Fruit fly (Drosophila melanogaster) whole organism, embryonic: ENCODE measurements around the gene CG10874.
A peak's percentile ranks its signal among the peaks of the same experiment; 100 is the strongest.

Experiments used
- CG11398 ChIP-seq: fragments of 200-800 bp; sonication (Bioruptor generic); optimal IDR thresholded peaks from 2 replicates; lab custom pipeline; 2016; ENCODE audit warnings: missing biosample characterization, missing genetic modification characterization
- CG12104 ChIP-seq: fragments of 200-800 bp; sonication (Bioruptor generic); optimal IDR thresholded peaks from 3 replicates; lab custom pipeline; 2016; ENCODE audit warnings: missing biosample characterization, missing genetic modification characterization
- CG13894 ChIP-seq: fragments of 200-800 bp; sonication (Bioruptor generic); optimal IDR thresholded peaks from 3 replicates; lab custom pipeline; 2018; ENCODE audit warnings: missing biosample characterization, mild to moderate bottlenecking, missing genetic modification characterization, moderate library complexity
- CG15073 ChIP-seq: fragments of 200-800 bp; sonication (Bioruptor generic); optimal IDR thresholded peaks from 2 replicates; lab custom pipeline; 2016; ENCODE audit warnings: missing biosample characterization, missing genetic modification characterization
- CG15601 ChIP-seq: fragments of 200-800 bp; sonication (Bioruptor generic); optimal IDR thresholded peaks from 3 replicates; lab custom pipeline; 2019; ENCODE audit warnings: missing biosample characterization, mild to moderate bottlenecking, missing genetic modification characterization, moderate library complexity
- CG16863 ChIP-seq: fragments of 200-800 bp; sonication (Bioruptor generic); optimal IDR thresholded peaks from 3 replicates; lab custom pipeline; 2016; ENCODE audit warnings: missing biosample characterization, missing genetic modification characterization
- CG17186 ChIP-seq: fragments of 200-800 bp; sonication (Bioruptor generic); optimal IDR thresholded peaks from 3 replicates; lab custom pipeline; 2017; ENCODE audit warnings: missing biosample characterization, missing genetic modification reagents, missing genetic modification characterization
- CG18764 ChIP-seq: fragments of 200-800 bp; sonication (Bioruptor generic); optimal IDR thresholded peaks from 3 replicates; lab custom pipeline; 2016; ENCODE audit warnings: missing biosample characterization, missing genetic modification characterization
- CG2889 ChIP-seq: fragments of 200-800 bp; sonication (Bioruptor generic); IDR thresholded peaks from 3 replicates; pipeline ENCODE4 v1.3.6; 2022; ENCODE audit warnings: missing biosample characterization, missing genetic modification characterization
- CG3163 ChIP-seq: fragments of 200-800 bp; sonication (Bioruptor generic); optimal IDR thresholded peaks from 3 replicates; lab custom pipeline; 2016; ENCODE audit warnings: missing biosample characterization, missing genetic modification characterization
- CG32772 ChIP-seq: fragments of 200-800 bp; sonication (Bioruptor generic); IDR thresholded peaks from 2 replicates; pipeline ENCODE4 v1.3.6; 2022; ENCODE audit warnings: missing biosample characterization, missing genetic modification characterization
- CG3407 ChIP-seq: fragments of 200-800 bp; sonication (Bioruptor generic); optimal IDR thresholded peaks from 2 replicates; lab custom pipeline; 2018; ENCODE audit warnings: missing biosample characterization, mild to moderate bottlenecking, missing genetic modification characterization
- CG4360 ChIP-seq: fragments of 200-800 bp; sonication (Bioruptor generic); IDR thresholded peaks from 2 replicates; pipeline ENCODE4 v1.3.6; 2022; ENCODE audit warnings: missing biosample characterization, missing genetic modification characterization
- CG43689 ChIP-seq: fragments of 200-800 bp; sonication (Bioruptor generic); IDR thresholded peaks from 2 replicates; pipeline ENCODE4 v1.3.6; 2022; ENCODE audit warnings: missing biosample characterization, missing genetic modification characterization
- CG6854 ChIP-seq: fragments of 200-800 bp; sonication (Bioruptor generic); optimal IDR thresholded peaks from 3 replicates; lab custom pipeline; 2017; ENCODE audit warnings: missing biosample characterization, mild to moderate bottlenecking, missing genetic modification characterization
- CG7928 ChIP-seq: fragments of 200-800 bp; sonication (Bioruptor generic); optimal IDR thresholded peaks from 2 replicates; lab custom pipeline; 2017; ENCODE audit warnings: missing biosample characterization, mild to moderate bottlenecking, missing genetic modification characterization
- CG8281 ChIP-seq: fragments of 200-800 bp; sonication (Bioruptor generic); optimal IDR thresholded peaks from 2 replicates; lab custom pipeline; 2018; ENCODE audit warnings: missing biosample characterization, mild to moderate bottlenecking, missing genetic modification characterization, moderate library complexity
- CG9817 ChIP-seq: fragments of 200-800 bp; sonication (Bioruptor generic); optimal IDR thresholded peaks from 2 replicates; lab custom pipeline; 2018; ENCODE audit warnings: missing biosample characterization, mild to moderate bottlenecking, missing genetic modification characterization, moderate library complexity
- D ChIP-seq, 2 experiments: fragments of 200-800 bp in 1 of 2; fragments of >200 bp in 1 of 2; sonication (Bioruptor generic) in 1 of 2; optimal IDR thresholded peaks; 2 replicates in 1 of 2; 3 replicates in 1 of 2; lab custom pipeline; 2017; ENCODE audit warnings: mild to moderate bottlenecking in 1 of 2, missing biosample characterization in 1 of 2, missing genetic modification characterization in 1 of 2, missing genetic modification reagents in 1 of 2
- Dfd ChIP-seq, 2 experiments: fragments of >200 bp; optimal IDR thresholded peaks; 2 replicates each; lab custom pipeline; 2017; ENCODE audit warnings: missing biosample characterization in 2 of 2, missing genetic modification characterization in 2 of 2
- Dref ChIP-seq: fragments of 200-800 bp; sonication (Bioruptor generic); IDR thresholded peaks from 2 replicates; pipeline ENCODE4 v1.3.6; 2022; ENCODE audit warnings: missing biosample characterization, missing genetic modification characterization
- Ets65A ChIP-seq: fragments of 200-800 bp; sonication (Bioruptor generic); peaks from one replicate; lab custom pipeline; 2016; ENCODE audit warnings: missing biosample characterization, missing genetic modification characterization
- Hr51 ChIP-seq, 2 experiments: fragments of 200-800 bp; sonication (Bioruptor generic); optimal IDR thresholded peaks; 2 replicates in 1 of 2; 3 replicates in 1 of 2; lab custom pipeline; 2016 to 2018; ENCODE audit warnings: missing biosample characterization in 2 of 2, missing genetic modification characterization in 2 of 2, mild to moderate bottlenecking in 1 of 2, moderate library complexity in 1 of 2
- MESR4 ChIP-seq: fragments of 200-800 bp; sonication (Bioruptor generic); optimal IDR thresholded peaks from 2 replicates; lab custom pipeline; 2018; ENCODE audit warnings: missing biosample characterization, mild to moderate bottlenecking, missing genetic modification characterization, moderate library complexity
- Mad ChIP-seq: fragments of 200-800 bp; sonication (Bioruptor generic); optimal IDR thresholded peaks from 2 replicates; lab custom pipeline; 2016; ENCODE audit warnings: missing biosample characterization, missing genetic modification characterization
- Max ChIP-seq: fragments of 200-800 bp; sonication (Bioruptor generic); optimal IDR thresholded peaks from 2 replicates; lab custom pipeline; 2016; ENCODE audit warnings: missing biosample characterization, mild to moderate bottlenecking, missing genetic modification characterization
- Neu2 ChIP-seq: fragments of 200-800 bp; sonication (Bioruptor generic); optimal IDR thresholded peaks from 3 replicates; lab custom pipeline; 2016; ENCODE audit warnings: missing biosample characterization, missing genetic modification characterization, borderline replicate concordance
- Pdp1 ChIP-seq, 2 experiments: fragments of 200-800 bp; sonication (Bioruptor generic); optimal IDR thresholded peaks; 3 replicates each; lab custom pipeline; 2016; ENCODE audit warnings: missing biosample characterization in 2 of 2, missing genetic modification characterization in 2 of 2, mild to moderate bottlenecking in 1 of 2, moderate library complexity in 1 of 2
- Rfx ChIP-seq: fragments of 200-800 bp; sonication (Bioruptor generic); IDR thresholded peaks from 2 replicates; pipeline ENCODE4 v1.3.6; 2022; ENCODE audit warnings: missing biosample characterization, missing genetic modification characterization
- Scr ChIP-seq: fragments of 200-800 bp; sonication (Bioruptor generic); IDR thresholded peaks from 2 replicates; pipeline ENCODE4 v1.3.6; 2022; ENCODE audit warnings: missing biosample characterization, missing genetic modification characterization; ENCODE audit not compliant: partially characterized antibody
- Spps ChIP-seq: fragments of 200-800 bp; sonication (Bioruptor generic); optimal IDR thresholded peaks from 2 replicates; lab custom pipeline; 2018; ENCODE audit warnings: missing biosample characterization, mild to moderate bottlenecking, missing genetic modification characterization
- Xrp1 ChIP-seq: fragments of 200-800 bp; sonication (Bioruptor generic); IDR thresholded peaks from 2 replicates; pipeline ENCODE4 v1.3.6; 2022; ENCODE audit warnings: missing biosample characterization, missing genetic modification characterization
- ash1 ChIP-seq: fragments of 200-800 bp; sonication (Bioruptor generic); optimal IDR thresholded peaks from 2 replicates; lab custom pipeline; 2018; ENCODE audit warnings: missing biosample characterization, mild to moderate bottlenecking, missing genetic modification characterization
- bcd ChIP-seq: fragments of 200-800 bp; sonication (Bioruptor generic); optimal IDR thresholded peaks from 2 replicates; lab custom pipeline; 2017; ENCODE audit warnings: missing biosample characterization, mild to moderate bottlenecking, missing genetic modification characterization
- corto ChIP-seq: fragments of 200-800 bp; sonication (Bioruptor generic); optimal IDR thresholded peaks from 2 replicates; lab custom pipeline; 2016; ENCODE audit warnings: missing biosample characterization, mild to moderate bottlenecking, missing genetic modification characterization, moderate library complexity
- dm ChIP-seq: fragments of 200-800 bp; sonication (Bioruptor generic); optimal IDR thresholded peaks from 3 replicates; lab custom pipeline; 2016; ENCODE audit warnings: missing biosample characterization, missing genetic modification characterization
- dysf ChIP-seq: fragments of 200-800 bp; sonication (Bioruptor generic); IDR thresholded peaks from 3 replicates; pipeline ENCODE4 v1.3.6; 2022; ENCODE audit warnings: missing biosample characterization, missing genetic modification characterization
- fd3F ChIP-seq: fragments of 200-800 bp; sonication (Bioruptor generic); optimal IDR thresholded peaks from 2 replicates; lab custom pipeline; 2018; ENCODE audit warnings: missing biosample characterization, mild to moderate bottlenecking, missing genetic modification characterization, moderate library complexity
- ind ChIP-seq: fragments of 200-800 bp; sonication (Bioruptor generic); optimal IDR thresholded peaks from 3 replicates; lab custom pipeline; 2016; ENCODE audit warnings: missing biosample characterization, missing genetic modification characterization
- jing ChIP-seq: fragments of 200-800 bp; sonication (Bioruptor generic); optimal IDR thresholded peaks from 2 replicates; lab custom pipeline; 2018; ENCODE audit warnings: missing biosample characterization, mild to moderate bottlenecking, missing genetic modification characterization
- lbe ChIP-seq: fragments of 200-800 bp; sonication (Bioruptor generic); optimal IDR thresholded peaks from 2 replicates; lab custom pipeline; 2016; ENCODE audit warnings: missing biosample characterization, mild to moderate bottlenecking, missing genetic modification characterization
- luna ChIP-seq: fragments of 200-800 bp; sonication (Bioruptor generic); optimal IDR thresholded peaks from 2 replicates; lab custom pipeline; 2016; ENCODE audit warnings: missing biosample characterization, missing genetic modification characterization
- mam ChIP-seq: fragments of 200-800 bp; sonication (Bioruptor generic); optimal IDR thresholded peaks from 3 replicates; lab custom pipeline; 2016; ENCODE audit warnings: missing biosample characterization, missing genetic modification characterization
- slou ChIP-seq: fragments of 200-800 bp; sonication (Bioruptor generic); optimal IDR thresholded peaks from 3 replicates; lab custom pipeline; 2016; ENCODE audit warnings: missing biosample characterization, missing genetic modification characterization
- slp2 ChIP-seq: fragments of 200-800 bp; sonication (Bioruptor generic); optimal IDR thresholded peaks from 2 replicates; lab custom pipeline; 2016; ENCODE audit warnings: missing biosample characterization, missing genetic modification characterization
- sug ChIP-seq: fragments of 200-800 bp; optimal IDR thresholded peaks from 2 replicates; lab custom pipeline; 2019; ENCODE audit warnings: missing biosample characterization, mild to moderate bottlenecking, missing genetic modification characterization, moderate library complexity
- tll ChIP-seq, 2 experiments: fragments of 200-800 bp in 1 of 2; fragments of >200 bp in 1 of 2; sonication (Bioruptor generic) in 1 of 2; optimal IDR thresholded peaks; 2 replicates each; lab custom pipeline; 2017 to 2019; ENCODE audit warnings: missing biosample characterization in 2 of 2, missing genetic modification characterization in 2 of 2, mild to moderate bottlenecking in 1 of 2, moderate library complexity in 1 of 2
- zen2 ChIP-seq: fragments of 200-800 bp; sonication (Bioruptor generic); IDR thresholded peaks from 3 replicates; pipeline ENCODE4 v1.3.6; 2022; ENCODE audit warnings: missing biosample characterization, missing genetic modification characterization; ENCODE audit not compliant: partially characterized antibody

The CG10874 gene

dm6 chr2L:2221649-2222150 lies 29.5 kb upstream of the CG10874 start (continued):
- peak; percentile 89 for TF ChIP-seq jing (GFP tag; lab: Kevin White, UChicago)
- peak; percentile 95 to 96 for TF ChIP-seq Hr51 (GFP tag; optimal IDR thresholded peaks at IDR 0.05; lab: Kevin White, UChicago)
- TF ChIP-seq CG43689 (GFP tag; lab: Robert Waterston, UW) = peak; percentile 98
- TF ChIP-seq CG7928 (GFP tag; lab: Kevin White, UChicago) = peak; percentile 75
- peak; percentile 98 for TF ChIP-seq CG9817 (tag; lab: Kevin White, UChicago)
- peak; percentile 89 for TF ChIP-seq CG15601 (tag; lab: Kevin White, UChicago)
- TF ChIP-seq Scr (GFP tag; lab: Robert Waterston, UW) = no peak
- no peak for TF ChIP-seq Dfd (GFP tag; optimal IDR thresholded peaks at IDR 0.05; lab: Kevin White, UChicago)
- TF ChIP-seq sug (tag; lab: Kevin White, UChicago) = peak; percentile 96
- TF ChIP-seq mam (GFP tag; lab: Kevin White, UChicago) = peak; percentile 96
- TF ChIP-seq slou (GFP tag; lab: Kevin White, UChicago) = peak; percentile 92
- TF ChIP-seq CG3407 (GFP tag; lab: Kevin White, UChicago) = peak; percentile 92
- peak; percentile 76 for TF ChIP-seq ash1
- TF ChIP-seq Neu2 (GFP tag; lab: Kevin White, UChicago) = peak; percentile 34
- TF ChIP-seq CG15073 (GFP tag; lab: Kevin White, UChicago) = peak; percentile 76
- peak; percentile 94 for TF ChIP-seq CG12104 (GFP tag; lab: Kevin White, UChicago)
- peak; percentile 90 for TF ChIP-seq slp2
- TF ChIP-seq Xrp1 (GFP tag; lab: Robert Waterston, UW) = peak; percentile 98
- peak; percentile 94 to 96 for TF ChIP-seq Pdp1 (GFP tag; optimal IDR thresholded peaks at IDR 0.05; lab: Kevin White, UChicago)
- peak; percentile 85 for TF ChIP-seq Spps
- TF ChIP-seq Ets65A (GFP tag; lab: Kevin White, UChicago) = peak; percentile 99
- peak; percentile 94 for TF ChIP-seq fd3F (GFP tag; lab: Kevin White, UChicago)
- peak; percentile 66 for TF ChIP-seq CG17186 (GFP tag; lab: Kevin White, UChicago)
- TF ChIP-seq CG16863 (GFP tag; lab: Kevin White, UChicago) = peak; percentile 92
- peak; percentile 95 for TF ChIP-seq corto (GFP tag; lab: Kevin White, UChicago)
- TF ChIP-seq CG11398 (GFP tag; lab: Kevin White, UChicago) = peak; percentile 90
- TF ChIP-seq zen2 = no peak
- TF ChIP-seq D (optimal IDR thresholded peaks at IDR 0.05; lab: Kevin White, UChicago) = no peak
- peak; percentile 89 for TF ChIP-seq D (GFP tag; optimal IDR thresholded peaks at IDR 0.05; lab: Kevin White, UChicago)
- peak; percentile 95 for TF ChIP-seq CG32772
- peak; percentile 80 for TF ChIP-seq CG4360 (GFP tag; lab: Robert Waterston, UW)
- peak; percentile 96 for TF ChIP-seq CG2889 (GFP tag; lab: Robert Waterston, UW)

- TF ChIP-seq CG18764 = no peak
- no peak for TF ChIP-seq Dref (GFP tag; lab: Robert Waterston, UW)
- TF ChIP-seq dysf (GFP tag; lab: Robert Waterston, UW) = no peak
- peak; percentile 22 for TF ChIP-seq luna
- TF ChIP-seq lbe = peak; percentile 31
- TF ChIP-seq ind (GFP tag; lab: Kevin White, UChicago) = no peak
- peak; percentile 16 for TF ChIP-seq CG6854 (GFP tag; lab: Kevin White, UChicago)
- TF ChIP-seq Max (GFP tag; lab: Kevin White, UChicago) = peak; percentile 69
- TF ChIP-seq Rfx (GFP tag; lab: Robert Waterston, UW) = peak; percentile 8; the same call in 1 of the 2 replicates
- peak; percentile 62 for TF ChIP-seq MESR4
- TF ChIP-seq CG3163 = no peak
- no peak for TF ChIP-seq bcd
- TF ChIP-seq Mad (GFP tag; lab: Kevin White, UChicago) = no peak
- TF ChIP-seq CG13894 (tag; lab: Kevin White, UChicago) = peak; percentile 21
- no peak for TF ChIP-seq CG8281
- TF ChIP-seq CG43689 (GFP tag; lab: Robert Waterston, UW) = no peak
- no peak for TF ChIP-seq CG15601 (tag; lab: Kevin White, UChicago)
- no peak for TF ChIP-seq tll (GFP tag; optimal IDR thresholded peaks at IDR 0.05; lab: Kevin White, UChicago)
- TF ChIP-seq dm (GFP tag; lab: Kevin White, UChicago) = peak; percentile 67
These were observed 28.6 kb upstream of the CG10874 start, which contains the start of gene papi for dm6 chr2L:2220573-2221332. Gene papi, plus strand, starts transcription at chr2L:2220748.
